Worm (Caenorhabditis elegans): Measurements from ENCODE around the gene prp-21.

The prp-21 gene

ce11 chrII:473203-473602 is 11.5 kb upstream of the prp-21 start, which contains the start of gene W07E6.5:
TSS of gene W07E6.5 (plus strand) at chrII:473503.
- TF ChIP-seq C38D4.7 (GFP tag; optimal IDR thresholded peaks at IDR 0.05) (no peak), elt-4 (tag; optimal IDR thresholded peaks at IDR 0.05) (no peak), pros-1 (tag; optimal IDR thresholded peaks at IDR 0.05) (no peak), ceh-31 (tag; optimal IDR thresholded peaks at IDR 0.05) (no peak), ceh-45 (GFP tag; IDR thresholded peaks at IDR 0.05) (no peak), pat-9 (tag; optimal IDR thresholded peaks at IDR 0.05) (no peak), ztf-16 (tag; optimal IDR thresholded peaks at IDR 0.05) (no peak), ceh-19 (GFP tag; optimal IDR thresholded peaks at IDR 0.05) (no peak), tbx-2 (tag; optimal IDR thresholded peaks at IDR 0.05) (no peak), ceh-9 (tag; optimal IDR thresholded peaks at IDR 0.05) (no peak), ceh-30 (tag; optimal IDR thresholded peaks at IDR 0.05) (no peak), ref-2 (tag; optimal IDR thresholded peaks at IDR 0.05) (no peak)

- no peak for TF ChIP-seq hlh-30 (tag; optimal IDR thresholded peaks at IDR 0.05; ENCODE audit: insufficient read depth)
- no peak for TF ChIP-seq mec-3 (tag; optimal IDR thresholded peaks at IDR 0.05; ENCODE audit: borderline replicate concordance)
- no peak for TF ChIP-seq pros-1 (tag; optimal IDR thresholded peaks at IDR 0.05)
- no peak for TF ChIP-seq C38D4.7 (GFP tag; optimal IDR thresholded peaks at IDR 0.05)
- no peak for TF ChIP-seq nhr-232 (tag; optimal IDR thresholded peaks at IDR 0.05)
- TF ChIP-seq ahr-1 (tag; optimal IDR thresholded peaks at IDR 0.05), result no peak
- no peak for TF ChIP-seq pha-2 (tag; optimal IDR thresholded peaks at IDR 0.05)
- TF ChIP-seq F13H6.1 (tag; optimal IDR thresholded peaks at IDR 0.05), result no peak
- no peak for TF ChIP-seq ceh-22 (tag; optimal IDR thresholded peaks at IDR 0.05)
- no peak for TF ChIP-seq sox-4 (tag; optimal IDR thresholded peaks at IDR 0.05)
- TF ChIP-seq pqm-1 (tag; optimal IDR thresholded peaks at IDR 0.05), result no peak
- no peak for TF ChIP-seq lim-6 (tag; optimal IDR thresholded peaks at IDR 0.05)
- TF ChIP-seq ama-1 (optimal IDR thresholded peaks at IDR 0.05), result no peak
- no peak for TF ChIP-seq pax-1 (tag; optimal IDR thresholded peaks at IDR 0.05)
- TF ChIP-seq fax-1 (tag; optimal IDR thresholded peaks at IDR 0.05), result no peak
- TF ChIP-seq hlh-8 (tag; optimal IDR thresholded peaks at IDR 0.05), result no peak
- no peak for TF ChIP-seq npax-4 (tag; optimal IDR thresholded peaks at IDR 0.05)
Measured at ce11 chrII:475312-475711, 9.4 kb upstream of the prp-21 start.

- TF ChIP-seq rnt-1 (tag; optimal IDR thresholded peaks at IDR 0.05) (peak; percentile 64), ttx-3 (tag; optimal IDR thresholded peaks at IDR 0.05) (no peak), ztf-16 (tag; optimal IDR thresholded peaks at IDR 0.05) (peak; percentile 22), hlh-8 (tag; optimal IDR thresholded peaks at IDR 0.05) (peak; percentile 40), ceh-14 (tag; optimal IDR thresholded peaks at IDR 0.05) (peak; percentile 73), ceh-19 (GFP tag; optimal IDR thresholded peaks at IDR 0.05) (peak; percentile 45), ceh-31 (tag; optimal IDR thresholded peaks at IDR 0.05) (peak; percentile 88), ceh-48 (tag; optimal IDR thresholded peaks at IDR 0.05) (peak; percentile 34), zip-5 (tag; optimal IDR thresholded peaks at IDR 0.05) (peak; percentile 60), ceh-18 (tag; optimal IDR thresholded peaks at IDR 0.05) (peak; percentile 34), elt-2 (tag; optimal IDR thresholded peaks at IDR 0.05) (peak; percentile 14), C08G9.2 (tag; optimal IDR thresholded peaks at IDR 0.05) (peak; percentile 83), C38D4.7 (GFP tag; optimal IDR thresholded peaks at IDR 0.05) (no peak), dve-1 (tag; optimal IDR thresholded peaks at IDR 0.05) (no peak), ceh-34 (tag; optimal IDR thresholded peaks at IDR 0.05) (peak; percentile 5), dmd-4 (tag; optimal IDR thresholded peaks at IDR 0.05; ENCODE audit: borderline replicate concordance) (peak; percentile 32), ceh-24 (tag; optimal IDR thresholded peaks at IDR 0.05) (no peak), ama-1 (optimal IDR thresholded peaks at IDR 0.05) (no peak), pat-9 (tag; optimal IDR thresholded peaks at IDR 0.05) (peak; percentile 29), unc-3 (GFP tag; conservative IDR thresholded peaks at IDR 0.05) (no peak), unc-3 (tag; optimal IDR thresholded peaks at IDR 0.05) (no peak), ets-4 (tag; optimal IDR thresholded peaks at IDR 0.05) (peak; percentile 66), mec-3 (tag; optimal IDR thresholded peaks at IDR 0.05; ENCODE audit: borderline replicate concordance) (peak; percentile 45), ceh-30 (tag; optimal IDR thresholded peaks at IDR 0.05) (no peak), Y22D7AL.16 (tag; optimal IDR thresholded peaks at IDR 0.05) (no peak), tbx-2 (tag; optimal IDR thresholded peaks at IDR 0.05) (peak; percentile 70), tbx-7 (tag; optimal IDR thresholded peaks at IDR 0.05) (peak; percentile 51), ceh-2 (tag; optimal IDR thresholded peaks at IDR 0.05) (peak; percentile 83), ref-2 (tag; optimal IDR thresholded peaks at IDR 0.05) (peak; percentile 49), lim-6 (tag; optimal IDR thresholded peaks at IDR 0.05) (peak; percentile 58), unc-42 (tag; optimal IDR thresholded peaks at IDR 0.05) (peak; percentile 68), nfya-1 (tag; optimal IDR thresholded peaks at IDR 0.05) (peak; percentile 12)
Measured at ce11 chrII:475890-476420, 8.7 kb upstream of the prp-21 start, which contains the start of gene nsun-1. TSS of gene nsun-1 (minus strand) at chrII:475940.
